Fruit fly (Drosophila melanogaster): ENCODE data around the gene Aladin.

DNA sequence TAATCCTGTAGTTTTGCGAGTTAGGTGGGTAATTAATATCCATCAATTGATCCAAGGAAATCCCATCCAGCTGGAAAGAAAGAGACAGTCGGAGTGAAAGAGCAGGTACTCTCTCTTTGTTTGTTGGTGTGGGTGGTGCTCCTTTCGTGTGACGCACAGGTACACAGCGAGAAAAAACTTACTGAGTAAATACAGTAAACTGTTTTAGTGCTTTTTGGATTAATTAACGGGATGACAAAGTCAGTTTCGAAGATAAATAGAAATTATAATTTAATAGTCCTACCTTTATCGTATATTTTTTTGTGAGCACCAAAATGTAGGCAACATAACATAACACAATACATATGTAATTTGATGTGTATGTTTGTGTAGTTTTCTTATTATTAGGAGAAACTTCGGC, 25.2 kb upstream of the Aladin start:
- TF ChIP-seq OdsH (GFP tag; optimal IDR thresholded peaks at IDR 0.05) (peak; percentile 58), fkh (GFP tag; optimal IDR thresholded peaks at IDR 0.05) (no peak), CG6163 (GFP tag; IDR thresholded peaks at IDR 0.05) (peak; percentile 79)

Data from whole organism, prepupa.